Fruit fly (Drosophila melanogaster): Measurements from ENCODE around the gene CG13895.

The CG13895 gene

DNA sequence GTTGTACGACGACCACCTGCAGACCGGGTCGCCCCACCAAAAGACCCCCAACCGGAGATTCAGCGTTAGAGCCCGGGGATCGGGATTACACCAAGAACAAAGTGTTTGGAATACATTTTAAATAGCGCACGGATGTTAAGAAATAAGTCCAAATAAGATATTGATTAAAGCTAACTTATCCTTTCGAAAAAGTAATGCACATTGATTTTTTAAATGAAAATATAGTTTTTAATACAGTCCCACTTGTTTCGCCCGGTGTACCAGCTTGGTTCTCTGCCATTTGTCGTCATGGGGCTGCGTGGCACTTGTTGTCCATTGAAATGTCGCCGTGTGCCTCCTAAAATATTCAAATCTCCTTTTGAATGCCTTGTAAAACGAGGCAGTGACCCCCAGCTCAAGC is 13.0 kb upstream of the CG13895 start (continued):
- peak; percentile 43 for TF ChIP-seq CG6689 (GFP tag; IDR thresholded peaks at IDR 0.05)
- peak; percentile 61 for TF ChIP-seq CG10979 (tag; optimal IDR thresholded peaks at IDR 0.05)
- peak; percentile 46 for TF ChIP-seq ATbp (GFP tag; optimal IDR thresholded peaks at IDR 0.05)
- TF ChIP-seq CG11247 (GFP tag; IDR thresholded peaks at IDR 0.05), result peak; percentile 22
- TF ChIP-seq Elba2 (GFP tag; optimal IDR thresholded peaks at IDR 0.05), result no peak
- 0 out of 2 replicates have a peak, but pooled peaks have one; percentile 26 for TF ChIP-seq chm (GFP tag; IDR thresholded peaks at IDR 0.05)
- peak; percentile 95 for TF ChIP-seq sens (GFP tag)
- 0 out of 2 replicates have a peak, but pooled peaks have one; percentile 19 for TF ChIP-seq seq (GFP tag; IDR thresholded peaks at IDR 0.05)
- TF ChIP-seq CG14441 (GFP tag; IDR thresholded peaks at IDR 0.05), result 0 out of 2 replicates have a peak, but pooled peaks have one; percentile 16
- peak; percentile 41 for TF ChIP-seq ems (GFP tag; optimal IDR thresholded peaks at IDR 0.05)
- TF ChIP-seq Dad (GFP tag; optimal IDR thresholded peaks at IDR 0.05), result peak; percentile 37
- no peak for TF ChIP-seq tap (tag; optimal IDR thresholded peaks at IDR 0.05)
- peak; percentile 36 for TF ChIP-seq gcm (GFP tag; optimal IDR thresholded peaks at IDR 0.05)
- peak; percentile 5 for TF ChIP-seq D19A (tag; optimal IDR thresholded peaks at IDR 0.05)
- TF ChIP-seq CG4730 (GFP tag; IDR thresholded peaks at IDR 0.05), result no peak
- peak; percentile 30 for TF ChIP-seq CG4424 (GFP tag; optimal IDR thresholded peaks at IDR 0.05)
- peak; percentile 38 for TF ChIP-seq CG10267 (tag; optimal IDR thresholded peaks at IDR 0.05)
- TF ChIP-seq Pdp1 (GFP tag; optimal IDR thresholded peaks at IDR 0.05), result peak in 1 of 2 experiments; percentile 58
- TF ChIP-seq jumu (GFP tag; optimal IDR thresholded peaks at IDR 0.05), result peak; percentile 51
- TF ChIP-seq CG12769 (tag; optimal IDR thresholded peaks at IDR 0.05), result no peak
- TF ChIP-seq en (GFP tag; optimal IDR thresholded peaks at IDR 0.05), result peak; percentile 40
- peak; percentile 16 for TF ChIP-seq phol (tag; optimal IDR thresholded peaks at IDR 0.05)
- TF ChIP-seq lola (GFP tag; optimal IDR thresholded peaks at IDR 0.05), result peak in 1 of 3 experiments; percentile 54
- peak; percentile 6 for TF ChIP-seq CoRest (tag; optimal IDR thresholded peaks at IDR 0.05)
- peak; percentile 29 for TF ChIP-seq CG3407 (GFP tag; optimal IDR thresholded peaks at IDR 0.05)
- peak; percentile 53 for TF ChIP-seq Med (GFP tag)
- peak; percentile 53; the same call in 2 of the 3 replicates for TF ChIP-seq row (GFP tag; IDR thresholded peaks at IDR 0.05)
- TF ChIP-seq tgo (GFP tag; IDR thresholded peaks at IDR 0.05), result 0 out of 3 replicates have a peak, but pooled peaks have one; percentile 28
- peak; percentile 35; the same call in 1 of the 2 replicates for TF ChIP-seq sisA (GFP tag; IDR thresholded peaks at IDR 0.05)
- peak; percentile 19 for TF ChIP-seq Spps (tag; optimal IDR thresholded peaks at IDR 0.05)
- peak; percentile 46 for TF ChIP-seq ara (GFP tag; IDR thresholded peaks at IDR 0.05)
- TF ChIP-seq zf30C (GFP tag; optimal IDR thresholded peaks at IDR 0.05), result no peak
- peak; percentile 9 for TF ChIP-seq CG11504 (tag; optimal IDR thresholded peaks at IDR 0.05)
- peak; percentile 1 for TF ChIP-seq CG13424 (tag; optimal IDR thresholded peaks at IDR 0.05)
- peak; percentile 46 for TF ChIP-seq crc (GFP tag; optimal IDR thresholded peaks at IDR 0.05)
- no peak for TF ChIP-seq sima (GFP tag; optimal IDR thresholded peaks at IDR 0.05)
- TF ChIP-seq Dref (GFP tag; IDR thresholded peaks at IDR 0.05), result no peak
- TF ChIP-seq unpg (GFP tag; optimal IDR thresholded peaks at IDR 0.05), result peak; percentile 61
- TF ChIP-seq CG7839 (tag; optimal IDR thresholded peaks at IDR 0.05), result peak; percentile 40
- no peak for TF ChIP-seq dimm (GFP tag; IDR thresholded peaks at IDR 0.05)
- TF ChIP-seq Optix (GFP tag; IDR thresholded peaks at IDR 0.05), result 0 out of 3 replicates have a peak, but pooled peaks have one; percentile 17
- TF ChIP-seq CG17802 (tag; optimal IDR thresholded peaks at IDR 0.05), result no peak
- TF ChIP-seq ci (GFP tag; IDR thresholded peaks at IDR 0.05), result peak; percentile 42; the same call in 1 of the 3 replicates
- TF ChIP-seq CG1603 (tag; optimal IDR thresholded peaks at IDR 0.05), result peak; percentile 83
- TF ChIP-seq Antp (GFP tag; optimal IDR thresholded peaks at IDR 0.05), result peak; percentile 24
- peak; percentile 35; the same call in 1 of the 3 replicates for TF ChIP-seq croc (GFP tag; conservative IDR thresholded peaks at IDR 0.05)
- peak; percentile 29 for TF ChIP-seq CG9727 (GFP tag; optimal IDR thresholded peaks at IDR 0.05)
- TF ChIP-seq dmrt99B (tag; optimal IDR thresholded peaks at IDR 0.05), result peak; percentile 33
- TF ChIP-seq CG18262 (tag; optimal IDR thresholded peaks at IDR 0.05), result peak; percentile 59

Data from whole organism, embryonic.